Fruit fly (Drosophila melanogaster): ENCODE results near the gene sgl.

Gene sgl

DNA sequence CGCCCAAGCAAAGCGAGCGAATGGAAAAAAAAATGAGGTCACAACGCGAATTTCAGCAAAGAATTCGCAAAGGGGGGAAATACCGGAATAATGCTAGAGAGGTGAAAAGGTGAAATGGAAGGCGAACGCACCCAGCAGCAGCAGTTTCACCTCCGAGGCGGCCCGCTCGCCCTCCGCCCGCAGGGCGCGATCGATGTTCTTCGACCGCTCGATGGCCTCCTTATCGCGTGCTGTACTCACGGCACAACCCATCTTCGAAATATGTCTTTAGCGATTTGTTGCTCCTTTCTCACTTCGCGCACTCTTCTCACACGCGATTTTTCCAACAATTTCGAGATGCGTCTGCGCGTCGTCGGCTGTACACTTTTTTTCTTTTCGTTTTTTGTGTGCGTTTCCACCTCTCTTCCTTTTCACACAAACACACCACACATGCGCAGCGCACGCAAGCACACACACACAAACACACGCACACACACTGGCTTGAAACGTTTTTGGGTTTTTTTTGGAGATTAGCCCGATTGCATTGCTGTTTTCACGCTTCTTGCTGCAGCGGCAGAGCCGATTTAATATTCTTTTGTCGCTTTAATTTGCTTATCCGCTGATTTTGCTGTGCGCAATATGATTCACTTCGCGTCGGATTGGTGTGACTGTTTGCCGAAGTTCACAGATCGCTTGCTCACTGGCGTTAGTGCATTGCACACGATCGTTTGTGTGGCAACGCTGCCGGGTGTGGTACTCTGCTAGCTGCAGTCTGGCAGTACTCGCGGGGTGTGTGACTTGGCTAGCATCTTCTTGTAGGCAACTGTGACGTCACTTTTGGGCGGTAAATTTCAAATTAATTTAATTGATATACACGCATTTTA, 15.1 kb upstream of the sgl start, which contains the start of gene Galphai (continued):
- TF ChIP-seq CG10267 (tag; optimal IDR thresholded peaks at IDR 0.05), result peak; percentile 72
- no peak for TF ChIP-seq CG16779 (GFP tag; IDR thresholded peaks at IDR 0.05)
- no peak for TF ChIP-seq schlank (tag; optimal IDR thresholded peaks at IDR 0.05)
- TF ChIP-seq CG10543 (GFP tag; optimal IDR thresholded peaks at IDR 0.05), result peak; percentile 13
- TF ChIP-seq CG7372 (GFP tag; IDR thresholded peaks at IDR 0.05), result no peak
- TF ChIP-seq CG13775 (GFP tag; optimal IDR thresholded peaks at IDR 0.05), result no peak
- TF ChIP-seq cato (GFP tag; optimal IDR thresholded peaks at IDR 0.05; ENCODE audit: borderline replicate concordance), result no peak
- no peak for TF ChIP-seq Sry-β (GFP tag; optimal IDR thresholded peaks at IDR 0.05)
- no peak for TF ChIP-seq lbe (GFP tag; optimal IDR thresholded peaks at IDR 0.05)
- no peak for TF ChIP-seq CG10565 (GFP tag; optimal IDR thresholded peaks at IDR 0.05)
- no peak for TF ChIP-seq CG4424 (GFP tag; optimal IDR thresholded peaks at IDR 0.05)
- no peak for TF ChIP-seq HLH4C (GFP tag; IDR thresholded peaks at IDR 0.05; ENCODE audit: partially characterized antibody)
- TF ChIP-seq tap (tag; optimal IDR thresholded peaks at IDR 0.05), result peak; percentile 33
- no peak for TF ChIP-seq klu (GFP tag; IDR thresholded peaks at IDR 0.05)
- TF ChIP-seq peb (GFP tag; IDR thresholded peaks at IDR 0.05), result no peak
- peak; percentile 94 for TF ChIP-seq Ets65A (GFP tag)
- no peak for TF ChIP-seq Aef1 (GFP tag; IDR thresholded peaks at IDR 0.05)
- no peak for TF ChIP-seq CG12219 (GFP tag; optimal IDR thresholded peaks at IDR 0.05)
- TF ChIP-seq pho (GFP tag; optimal IDR thresholded peaks at IDR 0.05), result peak; percentile 46
- peak; percentile 29 for TF ChIP-seq Dad (GFP tag; optimal IDR thresholded peaks at IDR 0.05)
- TF ChIP-seq CG16813 (GFP tag; IDR thresholded peaks at IDR 0.05; ENCODE audit: partially characterized antibody), result peak; percentile 50; the same call in 2 of the 3 replicates
- TF ChIP-seq insv (GFP tag; optimal IDR thresholded peaks at IDR 0.05), result peak in 1 of 2 experiments; percentile 59
- peak in 1 of 2 experiments; percentile 82 for TF ChIP-seq Pdp1 (GFP tag; optimal IDR thresholded peaks at IDR 0.05)
- TF ChIP-seq CG14710 (tag; optimal IDR thresholded peaks at IDR 0.05), result peak; percentile 87
- peak in 1 of 2 experiments; percentile 33 for TF ChIP-seq Hr51 (GFP tag; optimal IDR thresholded peaks at IDR 0.05)
- TF ChIP-seq CG2116 (GFP tag; optimal IDR thresholded peaks at IDR 0.05), result peak; percentile 72
- TF ChIP-seq CG6654 (GFP tag; optimal IDR thresholded peaks at IDR 0.05), result no peak
- peak; percentile 65; the same call in 2 of the 3 replicates for TF ChIP-seq CG6791 (GFP tag; IDR thresholded peaks at IDR 0.05; ENCODE audit: partially characterized antibody)
- TF ChIP-seq CG17359 (tag; optimal IDR thresholded peaks at IDR 0.05), result no peak
- peak; percentile 62 for TF ChIP-seq Bdp1 (GFP tag; optimal IDR thresholded peaks at IDR 0.05)
- peak; percentile 69 for TF ChIP-seq hkb (optimal IDR thresholded peaks at IDR 0.05)
- TF ChIP-seq hkb (GFP tag; IDR thresholded peaks at IDR 0.05), result peak; percentile 37; the same call in 1 of the 2 replicates
- TF ChIP-seq Hr78 (GFP tag; optimal IDR thresholded peaks at IDR 0.05), result peak in 1 of 2 experiments; percentile 69
- TF ChIP-seq Rfx (GFP tag; IDR thresholded peaks at IDR 0.05), result peak; percentile 71
- TF ChIP-seq Chrac-16 (GFP tag; optimal IDR thresholded peaks at IDR 0.05), result no peak
- TF ChIP-seq NC2β (GFP tag; optimal IDR thresholded peaks at IDR 0.05), result peak; percentile 16
- TF ChIP-seq chif (GFP tag; optimal IDR thresholded peaks at IDR 0.05), result peak; percentile 8 to 21
- TF ChIP-seq stwl (tag; optimal IDR thresholded peaks at IDR 0.05), result peak; percentile 86
- peak; percentile 12 for TF ChIP-seq eyg (GFP tag; optimal IDR thresholded peaks at IDR 0.05)
- no peak for TF ChIP-seq gem (tag; optimal IDR thresholded peaks at IDR 0.05)
- TF ChIP-seq CG32772 (GFP tag; IDR thresholded peaks at IDR 0.05), result no peak
- no peak for TF ChIP-seq gce (GFP tag; IDR thresholded peaks at IDR 0.05)
- TF ChIP-seq Antp (GFP tag; optimal IDR thresholded peaks at IDR 0.05), result peak; percentile 33
- TF ChIP-seq CG14441 (GFP tag; IDR thresholded peaks at IDR 0.05), result no peak
- TF ChIP-seq Atf-2 (GFP tag; optimal IDR thresholded peaks at IDR 0.05), result no peak
- no peak for TF ChIP-seq CG6689 (GFP tag; IDR thresholded peaks at IDR 0.05)
- 0 out of 2 replicates have a peak, but pooled peaks have one; percentile 47 for TF ChIP-seq sob (GFP tag; IDR thresholded peaks at IDR 0.05)
- TF ChIP-seq prd (optimal IDR thresholded peaks at IDR 0.05), result no peak
- TF ChIP-seq prd (GFP tag; IDR thresholded peaks at IDR 0.05), result no peak

Data from whole organism, embryonic.